Fruit fly (Drosophila melanogaster) whole organism, embryonic: ENCODE measurements around the gene CG14507.

ENCODE experiments used
- CG13287 ChIP-seq: fragments of 200-800 bp; sonication (Bioruptor generic); IDR thresholded peaks from 2 replicates; pipeline ENCODE4 v1.3.6; 2022; ENCODE audit warnings: missing biosample characterization, missing genetic modification characterization; ENCODE audit not compliant: partially characterized antibody
- CG13775 ChIP-seq: fragments of 200-800 bp; sonication (Bioruptor generic); optimal IDR thresholded peaks from 3 replicates; lab custom pipeline; 2017; ENCODE audit warnings: missing biosample characterization, mild to moderate bottlenecking, missing genetic modification characterization
- Camta ChIP-seq: fragments of 200-800 bp; sonication (Bioruptor generic); optimal IDR thresholded peaks from 2 replicates; lab custom pipeline; 2016; ENCODE audit warnings: missing biosample characterization, missing genetic modification characterization
- danr ChIP-seq: fragments of 200-800 bp; sonication (Bioruptor generic); IDR thresholded peaks from 2 replicates; pipeline ENCODE4 v1.3.6; 2022; ENCODE audit warnings: missing biosample characterization, missing genetic modification characterization
- dm ChIP-seq: fragments of 200-800 bp; sonication (Bioruptor generic); optimal IDR thresholded peaks from 3 replicates; lab custom pipeline; 2016; ENCODE audit warnings: missing biosample characterization, missing genetic modification characterization
- esg ChIP-seq: fragments of 200-800 bp; sonication (Bioruptor generic); conservative IDR thresholded peaks from 2 replicates; pipeline ENCODE4 v1.3.6; 2022; ENCODE audit warnings: missing biosample characterization, missing genetic modification characterization
- gsb-n ChIP-seq: fragments of 200-800 bp; sonication (Bioruptor generic); optimal IDR thresholded peaks from 3 replicates; lab custom pipeline; 2018; ENCODE audit warnings: missing biosample characterization, mild to moderate bottlenecking, missing genetic modification characterization
- hbn ChIP-seq: fragments of 200-800 bp; sonication (Bioruptor generic); IDR thresholded peaks from 2 replicates; pipeline ENCODE4 v1.3.6; 2022; ENCODE audit warnings: missing biosample characterization, missing genetic modification characterization; ENCODE audit not compliant: partially characterized antibody
- lola ChIP-seq, 3 experiments: fragments of >200 bp in 2 of 3; fragments of 200-800 bp in 1 of 3; sonication (Bioruptor generic) in 1 of 3; optimal IDR thresholded peaks; 2 replicates each; lab custom pipeline; 2017 to 2019; ENCODE audit warnings: missing biosample characterization in 3 of 3, missing genetic modification characterization in 3 of 3, mild to moderate bottlenecking in 1 of 3, moderate library complexity in 1 of 3
- oc ChIP-seq: fragments of 200-800 bp; sonication (Bioruptor generic); optimal IDR thresholded peaks from 2 replicates; lab custom pipeline; 2018; ENCODE audit warnings: missing biosample characterization, mild to moderate bottlenecking, missing genetic modification characterization, moderate library complexity
- vfl ChIP-seq: fragments of 200-800 bp; sonication (Bioruptor generic); optimal IDR thresholded peaks from 2 replicates; lab custom pipeline; 2016; ENCODE audit warnings: missing biosample characterization, missing genetic modification characterization
- yki ChIP-seq: fragments of >200 bp; optimal IDR thresholded peaks from 3 replicates; lab custom pipeline; 2018

- no peak for TF ChIP-seq yki (lab: Kevin White, UChicago)
- TF ChIP-seq CG13775 (GFP tag; lab: Kevin White, UChicago): peak; percentile 99
- peak; percentile 61; the same call in 1 of the 2 replicates for TF ChIP-seq esg
- peak in 1 of 3 experiments; percentile 83 for TF ChIP-seq lola (GFP tag; optimal IDR thresholded peaks at IDR 0.05; lab: Kevin White, UChicago)
- TF ChIP-seq oc (tag; lab: Kevin White, UChicago): peak; percentile 90
- TF ChIP-seq vfl (GFP tag; lab: Kevin White, UChicago): peak; percentile 86
- peak; percentile 92 for TF ChIP-seq CG13287
- TF ChIP-seq gsb-n: peak; percentile 90
- TF ChIP-seq Camta: peak; percentile 96
- TF ChIP-seq hbn (GFP tag; lab: Robert Waterston, UW): peak; percentile 89
- peak; percentile 98 for TF ChIP-seq dm (GFP tag; lab: Kevin White, UChicago)
- TF ChIP-seq danr (GFP tag; lab: Robert Waterston, UW): peak; percentile 80
These were observed 7.6 kb downstream of the CG14507 start, which contains the start of gene eEF1gamma for dm6 chr3R:29219948-29220347.
